Worm (Caenorhabditis elegans): ENCODE measurements around the gene srt-44.

DNA sequence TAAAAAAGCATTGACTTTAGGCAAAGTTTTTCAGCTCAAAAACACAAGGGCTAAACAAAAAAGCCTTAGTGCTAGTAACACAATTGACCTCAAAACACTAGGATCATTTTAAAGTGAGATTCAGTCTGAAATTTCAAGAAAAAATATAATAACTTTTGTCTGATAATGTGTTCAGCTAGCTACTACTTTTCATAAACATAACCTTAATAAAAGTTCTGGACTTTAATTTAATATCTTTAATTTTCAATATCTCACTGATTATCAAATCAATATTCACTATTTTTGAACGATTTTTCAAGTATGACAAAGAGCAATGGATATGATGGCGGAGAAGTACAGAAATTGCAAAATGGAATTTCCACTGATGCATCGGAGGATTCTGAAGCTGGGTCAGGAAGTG, 10.9 kb downstream of the srt-44 start, which contains the start of gene M199.135:
- TF ChIP-seq C06A6.2 (GFP tag; conservative IDR thresholded peaks at IDR 0.05) (no peak), snpc-4 (GFP tag; optimal IDR thresholded peaks at IDR 0.05) (no peak), snpc-4 (tag; optimal IDR thresholded peaks at IDR 0.05) (no peak), T26A5.8 (tag; optimal IDR thresholded peaks at IDR 0.05) (no peak), K11D2.4 (GFP tag; IDR thresholded peaks at IDR 0.05) (no peak), let-607 (tag; optimal IDR thresholded peaks at IDR 0.05) (no peak), nfya-1 (tag; optimal IDR thresholded peaks at IDR 0.05; ENCODE audit: borderline replicate concordance, insufficient read depth) (no peak)

All from whole organism, young adult.